Fruit fly (Drosophila melanogaster) whole organism, embryonic: Measurements from ENCODE around the gene fend.

ENCODE experiments used
- ATbp ChIP-seq: fragments of 200-800 bp; sonication (Bioruptor generic); optimal IDR thresholded peaks from 2 replicates; lab custom pipeline; 2017; ENCODE audit warnings: missing biosample characterization, mild to moderate bottlenecking, missing genetic modification characterization, missing genetic modification reagents
- Aef1 ChIP-seq: fragments of 200-800 bp; sonication (Bioruptor generic); IDR thresholded peaks from 3 replicates; pipeline ENCODE4 v1.3.6; 2022; ENCODE audit warnings: missing biosample characterization, missing genetic modification characterization
- CG10959 ChIP-seq: fragments of 200-800 bp; sonication (Bioruptor generic); IDR thresholded peaks from 2 replicates; pipeline ENCODE4 v1.3.6; 2022; ENCODE audit warnings: missing biosample characterization, missing genetic modification characterization
- CG11723 ChIP-seq: fragments of 200-800 bp; sonication (Bioruptor generic); optimal IDR thresholded peaks from 2 replicates; lab custom pipeline; 2017; ENCODE audit warnings: missing biosample characterization, mild to moderate bottlenecking, missing genetic modification characterization
- CG12299 ChIP-seq: fragments of 200-800 bp; sonication (Bioruptor generic); optimal IDR thresholded peaks from 2 replicates; lab custom pipeline; 2018; ENCODE audit warnings: missing biosample characterization, mild to moderate bottlenecking, missing genetic modification characterization
- CG1233 ChIP-seq: fragments of 200-800 bp; sonication (Bioruptor generic); optimal IDR thresholded peaks from 4 replicates; lab custom pipeline; 2018; ENCODE audit warnings: missing biosample characterization, mild to moderate bottlenecking, missing genetic modification characterization
- CG12659 ChIP-seq: fragments of 200-800 bp; sonication (Bioruptor generic); optimal IDR thresholded peaks from 3 replicates; lab custom pipeline; 2017; ENCODE audit warnings: mild to moderate bottlenecking, missing biosample characterization, missing genetic modification reagents, missing genetic modification characterization
- CG12769 ChIP-seq: fragments of 200-800 bp; sonication (Bioruptor generic); optimal IDR thresholded peaks from 2 replicates; lab custom pipeline; 2019; ENCODE audit warnings: missing biosample characterization, mild to moderate bottlenecking, missing genetic modification characterization, moderate library complexity
- CG12942 ChIP-seq: fragments of 200-800 bp; sonication (Bioruptor generic); optimal IDR thresholded peaks from 3 replicates; lab custom pipeline; 2016; ENCODE audit warnings: missing biosample characterization, missing genetic modification characterization
- CG14050 ChIP-seq: fragments of 200-800 bp; sonication (Bioruptor generic); IDR thresholded peaks from 3 replicates; pipeline ENCODE4 v1.3.6; 2022; ENCODE audit warnings: missing biosample characterization, missing genetic modification characterization
- CG14710 ChIP-seq: fragments of 200-800 bp; sonication (Bioruptor generic); optimal IDR thresholded peaks from 3 replicates; lab custom pipeline; 2019; ENCODE audit warnings: missing biosample characterization, mild to moderate bottlenecking, missing genetic modification characterization, moderate library complexity
- CG1529 ChIP-seq: fragments of 200-800 bp; sonication (Bioruptor generic); optimal IDR thresholded peaks from 3 replicates; lab custom pipeline; 2018; ENCODE audit warnings: missing biosample characterization, missing genetic modification characterization
- CG15514 ChIP-seq: fragments of 200-800 bp; sonication (Bioruptor generic); optimal IDR thresholded peaks from 3 replicates; lab custom pipeline; 2017; ENCODE audit warnings: missing biosample characterization, missing genetic modification characterization, mild to moderate bottlenecking, moderate library complexity, missing genetic modification reagents
- CG1603 ChIP-seq: fragments of 200-800 bp; sonication (Bioruptor generic); optimal IDR thresholded peaks from 2 replicates; lab custom pipeline; 2019; ENCODE audit warnings: missing biosample characterization, mild to moderate bottlenecking, missing genetic modification characterization, moderate library complexity
- CG17359 ChIP-seq: fragments of 200-800 bp; sonication (Bioruptor generic); optimal IDR thresholded peaks from 3 replicates; lab custom pipeline; 2018; ENCODE audit warnings: missing biosample characterization, mild to moderate bottlenecking, missing genetic modification characterization, moderate library complexity
- CG17361 ChIP-seq: fragments of 200-800 bp; sonication (Bioruptor generic); IDR thresholded peaks from 3 replicates; pipeline ENCODE4 v1.3.6; 2022; ENCODE audit warnings: missing biosample characterization, missing genetic modification characterization
- CG18599 ChIP-seq: fragments of 200-800 bp; sonication (Bioruptor generic); optimal IDR thresholded peaks from 3 replicates; lab custom pipeline; 2017; ENCODE audit warnings: missing biosample characterization, missing genetic modification characterization, mild to moderate bottlenecking, moderate library complexity, missing genetic modification reagents
- CG32532 ChIP-seq: fragments of 200-800 bp; sonication (Bioruptor generic); IDR thresholded peaks from 2 replicates; pipeline ENCODE4 v1.3.6; 2022; ENCODE audit warnings: missing biosample characterization, missing genetic modification characterization
- CG33557 ChIP-seq: fragments of 200-800 bp; sonication (Bioruptor generic); optimal IDR thresholded peaks from 2 replicates; lab custom pipeline; 2019; ENCODE audit warnings: missing biosample characterization, mild to moderate bottlenecking, missing genetic modification characterization, moderate library complexity
- CG3407 ChIP-seq: fragments of 200-800 bp; sonication (Bioruptor generic); optimal IDR thresholded peaks from 2 replicates; lab custom pipeline; 2018; ENCODE audit warnings: missing biosample characterization, mild to moderate bottlenecking, missing genetic modification characterization
- CG3838 ChIP-seq: fragments of 200-800 bp; sonication (Bioruptor generic); optimal IDR thresholded peaks from 3 replicates; lab custom pipeline; 2016; ENCODE audit warnings: missing biosample characterization, missing genetic modification characterization
- CG4424 ChIP-seq: fragments of 200-800 bp; sonication (Bioruptor generic); optimal IDR thresholded peaks from 3 replicates; lab custom pipeline; 2016; ENCODE audit warnings: missing biosample characterization, missing genetic modification characterization
- CG6683 ChIP-seq: fragments of 200-800 bp; sonication (Bioruptor generic); optimal IDR thresholded peaks from 2 replicates; lab custom pipeline; 2017; ENCODE audit warnings: missing biosample characterization, mild to moderate bottlenecking, missing genetic modification characterization, missing genetic modification reagents
- CG8290 ChIP-seq, 3 experiments: fragments of 200-800 bp; sonication (Bioruptor generic); optimal IDR thresholded peaks; 2 replicates each; lab custom pipeline; 2016 to 2019; ENCODE audit warnings: missing biosample characterization in 3 of 3, missing genetic modification characterization in 3 of 3, mild to moderate bottlenecking in 2 of 3, moderate library complexity in 1 of 3
- Deaf1 ChIP-seq: fragments of 200-800 bp; optimal IDR thresholded peaks from 3 replicates; lab custom pipeline; 2019; ENCODE audit warnings: missing biosample characterization, mild to moderate bottlenecking, missing genetic modification characterization, moderate library complexity
- Fer3 ChIP-seq: fragments of 200-800 bp; sonication (Bioruptor generic); optimal IDR thresholded peaks from 2 replicates; lab custom pipeline; 2018; ENCODE audit warnings: missing biosample characterization, mild to moderate bottlenecking, missing genetic modification characterization, moderate library complexity
- Hand ChIP-seq: fragments of 200-800 bp; sonication (Bioruptor generic); optimal IDR thresholded peaks from 2 replicates; lab custom pipeline; 2017; ENCODE audit warnings: mild to moderate bottlenecking, missing biosample characterization, missing genetic modification reagents, missing genetic modification characterization
- Stat92E ChIP-seq, 3 experiments: fragments of >200 bp in 2 of 3; fragments of 200-800 bp in 1 of 3; sonication (Bioruptor generic) in 1 of 3; optimal IDR thresholded peaks; 2 replicates each; lab custom pipeline; 2017 to 2019; ENCODE audit warnings: missing biosample characterization in 3 of 3, missing genetic modification characterization in 3 of 3, mild to moderate bottlenecking in 1 of 3, moderate library complexity in 1 of 3
- Xrp1 ChIP-seq: fragments of 200-800 bp; sonication (Bioruptor generic); IDR thresholded peaks from 2 replicates; pipeline ENCODE4 v1.3.6; 2022; ENCODE audit warnings: missing biosample characterization, missing genetic modification characterization
- ab ChIP-seq: fragments of 200-800 bp; sonication (Bioruptor generic); optimal IDR thresholded peaks from 2 replicates; lab custom pipeline; 2016; ENCODE audit warnings: missing biosample characterization, missing genetic modification characterization
- bcd ChIP-seq: fragments of 200-800 bp; sonication (Bioruptor generic); optimal IDR thresholded peaks from 2 replicates; lab custom pipeline; 2017; ENCODE audit warnings: missing biosample characterization, mild to moderate bottlenecking, missing genetic modification characterization
- cwo ChIP-seq: fragments of 200-800 bp; sonication (Bioruptor generic); optimal IDR thresholded peaks from 3 replicates; lab custom pipeline; 2017; ENCODE audit warnings: missing biosample characterization, missing genetic modification characterization, mild to moderate bottlenecking, moderate library complexity, missing genetic modification reagents
- dm ChIP-seq: fragments of 200-800 bp; sonication (Bioruptor generic); optimal IDR thresholded peaks from 3 replicates; lab custom pipeline; 2016; ENCODE audit warnings: missing biosample characterization, missing genetic modification characterization
- dpn ChIP-seq, 2 experiments: fragments of 200-800 bp; sonication (Bioruptor generic); optimal IDR thresholded peaks; 3 replicates each; lab custom pipeline; 2016; ENCODE audit warnings: missing biosample characterization in 2 of 2, missing genetic modification characterization in 2 of 2
- dysf ChIP-seq: fragments of 200-800 bp; sonication (Bioruptor generic); IDR thresholded peaks from 3 replicates; pipeline ENCODE4 v1.3.6; 2022; ENCODE audit warnings: missing biosample characterization, missing genetic modification characterization
- eyg ChIP-seq: fragments of 200-800 bp; sonication (Bioruptor generic); optimal IDR thresholded peaks from 3 replicates; lab custom pipeline; 2016; ENCODE audit warnings: missing biosample characterization, missing genetic modification characterization
- fd3F ChIP-seq: fragments of 200-800 bp; sonication (Bioruptor generic); optimal IDR thresholded peaks from 2 replicates; lab custom pipeline; 2018; ENCODE audit warnings: missing biosample characterization, mild to moderate bottlenecking, missing genetic modification characterization, moderate library complexity
- grau ChIP-seq: fragments of 200-800 bp; optimal IDR thresholded peaks from 3 replicates; lab custom pipeline; 2019; ENCODE audit warnings: missing biosample characterization, mild to moderate bottlenecking, missing genetic modification characterization, moderate library complexity
- insv ChIP-seq, 2 experiments: fragments of 200-800 bp; sonication (Bioruptor generic); optimal IDR thresholded peaks; 3 replicates each; lab custom pipeline; 2016 to 2018; ENCODE audit warnings: missing biosample characterization in 2 of 2, missing genetic modification characterization in 2 of 2
- nau ChIP-seq: fragments of 200-800 bp; sonication (Bioruptor generic); optimal IDR thresholded peaks from 3 replicates; lab custom pipeline; 2017; ENCODE audit warnings: missing biosample characterization, mild to moderate bottlenecking, missing genetic modification characterization, missing genetic modification reagents
- odd ChIP-seq: fragments of 200-800 bp; sonication (Bioruptor generic); optimal IDR thresholded peaks from 2 replicates; lab custom pipeline; 2017; ENCODE audit warnings: missing biosample characterization, mild to moderate bottlenecking, missing genetic modification characterization
- prd ChIP-seq, 3 experiments: fragments of >200 bp in 2 of 3; fragments of 200-800 bp in 1 of 3; sonication (Bioruptor generic) in 1 of 3; optimal IDR thresholded peaks in 2 of 3; IDR thresholded peaks in 1 of 3; 2 replicates in 2 of 3; 3 replicates in 1 of 3; pipeline versions ENCODE4 v1.3.6 to Lab custom; 2017 to 2022; ENCODE audit warnings: missing biosample characterization in 1 of 3, missing genetic modification characterization in 1 of 3
- sqz ChIP-seq: fragments of 200-800 bp; sonication (Bioruptor generic); optimal IDR thresholded peaks from 3 replicates; lab custom pipeline; 2018; ENCODE audit warnings: missing biosample characterization, mild to moderate bottlenecking, missing genetic modification characterization
- sr ChIP-seq: fragments of 200-800 bp; sonication (Bioruptor generic); IDR thresholded peaks from 3 replicates; pipeline ENCODE4 v1.3.6; 2022; ENCODE audit warnings: missing biosample characterization, missing genetic modification characterization
- stwl ChIP-seq: fragments of 200-800 bp; sonication (Bioruptor generic); optimal IDR thresholded peaks from 3 replicates; lab custom pipeline; 2018; ENCODE audit warnings: missing biosample characterization, mild to moderate bottlenecking, missing genetic modification characterization, moderate library complexity
- sug ChIP-seq: fragments of 200-800 bp; optimal IDR thresholded peaks from 2 replicates; lab custom pipeline; 2019; ENCODE audit warnings: missing biosample characterization, mild to moderate bottlenecking, missing genetic modification characterization, moderate library complexity
- twi ChIP-seq: fragments of 200-800 bp; optimal IDR thresholded peaks from 2 replicates; lab custom pipeline; 2019; ENCODE audit warnings: missing biosample characterization, mild to moderate bottlenecking, missing genetic modification characterization, moderate library complexity

Gene fend

DNA sequence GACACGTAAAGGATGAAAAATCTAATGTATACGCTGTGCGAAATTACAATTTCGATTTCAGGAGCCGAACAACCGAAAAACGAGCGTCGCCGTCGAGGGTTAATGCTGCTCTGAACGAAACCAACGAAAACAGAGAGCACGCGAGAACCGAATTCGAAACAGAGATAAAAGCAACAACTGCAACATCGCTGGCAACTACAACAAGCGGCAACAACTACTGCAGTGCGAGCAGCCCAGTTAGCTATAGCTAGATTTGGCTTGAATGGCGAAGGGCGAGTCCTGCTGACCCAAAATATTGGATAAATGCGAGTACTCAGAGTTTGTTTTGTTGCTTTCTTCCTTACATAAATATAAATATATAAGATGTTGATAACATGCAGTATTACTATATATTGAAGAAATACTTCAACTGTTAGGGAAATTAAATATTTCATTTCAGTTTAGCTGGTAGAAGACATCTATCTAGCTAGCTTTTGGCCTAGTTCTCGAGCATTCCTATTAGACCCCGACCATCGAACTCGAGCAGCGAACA is at the start of gene fend:
TSS of gene fend (minus strand) at position 178 of the 532 bp plus-strand sequence.
- TF ChIP-seq dm (GFP tag; lab: Kevin White, UChicago) (no peak), eyg (GFP tag; lab: Kevin White, UChicago) (no peak), CG3407 (GFP tag; lab: Kevin White, UChicago) (no peak), CG8290 (GFP tag; optimal IDR thresholded peaks at IDR 0.05; lab: Kevin White, UChicago) (peak; percentile 11), CG8290 (tag; optimal IDR thresholded peaks at IDR 0.05; lab: Kevin White, UChicago) (no peak), CG3838 (peak; percentile 83), CG1603 (tag; lab: Kevin White, UChicago) (peak; percentile 1), CG32532 (peak; percentile 28; the same call in 1 of the 2 replicates), Fer3 (tag; lab: Kevin White, UChicago) (no peak), CG6683 (no peak), prd (optimal IDR thresholded peaks at IDR 0.05; lab: Kevin White, UChicago) (no peak), prd (GFP tag; IDR thresholded peaks at IDR 0.05; lab: Robert Waterston, UW) (peak; percentile 27; the same call in 1 of the 3 replicates), Hand (GFP tag; lab: Kevin White, UChicago) (peak; percentile 0), odd (GFP tag; lab: Kevin White, UChicago) (peak; percentile 13), CG33557 (GFP tag; lab: Kevin White, UChicago) (peak; percentile 47), dpn (GFP tag; optimal IDR thresholded peaks at IDR 0.05; lab: Kevin White, UChicago) (peak in 1 of 2 experiments; percentile 22), CG17359 (tag; lab: Kevin White, UChicago) (peak; percentile 11), sug (peak; percentile 41), sr (GFP tag; lab: Robert Waterston, UW) (no peak), twi (peak; percentile 41), CG1529 (GFP tag; lab: Kevin White, UChicago) (peak; percentile 17), CG15514 (peak; percentile 97), ab (no peak), CG11723 (GFP tag; lab: Kevin White, UChicago) (peak; percentile 11), CG12299 (peak; percentile 25), stwl (tag; lab: Kevin White, UChicago) (no peak), CG4424 (GFP tag; lab: Kevin White, UChicago) (peak; percentile 33), nau (GFP tag; lab: Kevin White, UChicago) (peak; percentile 18), insv (GFP tag; optimal IDR thresholded peaks at IDR 0.05; lab: Kevin White, UChicago) (peak in 1 of 2 experiments; percentile 68), sqz (GFP tag; lab: Kevin White, UChicago) (peak; percentile 32), Aef1 (peak; percentile 33; the same call in 2 of the 3 replicates), CG12769 (peak; percentile 31), Xrp1 (GFP tag; lab: Robert Waterston, UW) (peak; percentile 28; the same call in 1 of the 2 replicates), cwo (peak; percentile 24), bcd (GFP tag; lab: Kevin White, UChicago) (peak; percentile 48), fd3F (no peak), grau (tag; lab: Kevin White, UChicago) (peak; percentile 61), dysf (GFP tag; lab: Robert Waterston, UW) (peak; percentile 49; the same call in 1 of the 3 replicates), CG12659 (peak; percentile 43), CG18599 (GFP tag; lab: Kevin White, UChicago) (peak; percentile 57), CG14050 (no peak), Stat92E (GFP tag; optimal IDR thresholded peaks at IDR 0.05; lab: Kevin White, UChicago) (peak in 1 of 3 experiments; percentile 60), CG14710 (tag; lab: Kevin White, UChicago) (peak; percentile 47), CG10959 (peak; percentile 77), Deaf1 (peak; percentile 68), CG17361 (GFP tag; lab: Robert Waterston, UW) (peak; percentile 67; the same call in 2 of the 3 replicates), CG12942 (GFP tag; lab: Kevin White, UChicago) (no peak), ATbp (GFP tag; lab: Kevin White, UChicago) (no peak), CG1233 (GFP tag; lab: Kevin White, UChicago) (peak; percentile 21)
